Worm (Caenorhabditis elegans) whole organism, L2 larva: ENCODE measurements around the gene sca-1.

Experiments used
- C34F6.9 ChIP-seq: fragments of 150-350 bp; optimal IDR thresholded peaks from 2 replicates; lab custom pipeline; 2014; ENCODE audit warnings: missing biosample characterization, missing genetic modification characterization
- F13H6.1 ChIP-seq: sonication (generic microtip); optimal IDR thresholded peaks from 2 replicates; lab custom pipeline; 2016; ENCODE audit warnings: missing genetic modification characterization, missing compliant biosample characterization
- R02D3.7 ChIP-seq: fragments of 150-350 bp; optimal IDR thresholded peaks from 2 replicates; lab custom pipeline; 2014; ENCODE audit warnings: missing biosample characterization, missing genetic modification characterization
- Y55F3AM.14 ChIP-seq: fragments of 200-800 bp; sonication (Bioruptor generic); optimal IDR thresholded peaks from 2 replicates; lab custom pipeline; 2018; ENCODE audit warnings: mild to moderate bottlenecking, missing genetic modification characterization, missing compliant biosample characterization
- ZK546.5 ChIP-seq: sonication (generic microtip); optimal IDR thresholded peaks from 2 replicates; lab custom pipeline; 2017; ENCODE audit warnings: missing biosample characterization, missing genetic modification characterization
- alr-1 ChIP-seq: fragments of 150-350 bp; optimal IDR thresholded peaks from 2 replicates; lab custom pipeline; 2014; ENCODE audit warnings: missing biosample characterization, missing genetic modification characterization
- aly-2 ChIP-seq: fragments of 150-350 bp; optimal IDR thresholded peaks from 2 replicates; lab custom pipeline; 2014; ENCODE audit warnings: missing biosample characterization, missing genetic modification characterization
- ama-1 ChIP-seq: fragments of 150-350 bp; optimal IDR thresholded peaks from 2 replicates; lab custom pipeline; 2018; ENCODE audit warnings: inconsistent platforms
- blmp-1 ChIP-seq: sonication (generic microtip); optimal IDR thresholded peaks from 2 replicates; lab custom pipeline; 2017; ENCODE audit warnings: missing genetic modification characterization, mild to moderate bottlenecking, missing compliant biosample characterization, antibody characterized with exemption, moderate library complexity; ENCODE audit not compliant: insufficient read depth
- ceh-16 ChIP-seq: fragments of 150-350 bp; optimal IDR thresholded peaks from 2 replicates; lab custom pipeline; 2014; ENCODE audit warnings: missing biosample characterization, missing genetic modification characterization
- ceh-82 ChIP-seq: fragments of 150-350 bp; optimal IDR thresholded peaks from 2 replicates; lab custom pipeline; 2014; ENCODE audit warnings: missing biosample characterization, missing genetic modification characterization
- crh-2 ChIP-seq: sonication (generic microtip); optimal IDR thresholded peaks from 2 replicates; lab custom pipeline; 2017; ENCODE audit warnings: missing biosample characterization, missing genetic modification characterization
- dmd-4 ChIP-seq: sonication (generic microtip); optimal IDR thresholded peaks from 2 replicates; lab custom pipeline; 2017; ENCODE audit warnings: missing biosample characterization, missing genetic modification characterization
- egl-27 ChIP-seq: sonication (generic microtip); optimal IDR thresholded peaks from 3 replicates; lab custom pipeline; 2017; ENCODE audit warnings: missing biosample characterization, missing genetic modification reagents, missing genetic modification characterization
- elt-1 ChIP-seq: fragments of 150-350 bp; optimal IDR thresholded peaks from 2 replicates; lab custom pipeline; 2014; ENCODE audit warnings: missing biosample characterization, missing genetic modification characterization
- elt-3 ChIP-seq: sonication (generic microtip); optimal IDR thresholded peaks from 2 replicates; lab custom pipeline; 2017; ENCODE audit warnings: missing biosample characterization, missing genetic modification characterization
- fos-1 ChIP-seq: fragments of 150-350 bp; optimal IDR thresholded peaks from 2 replicates; lab custom pipeline; 2014; ENCODE audit warnings: missing biosample characterization, missing genetic modification characterization
- gmeb-1 ChIP-seq: fragments of 150-350 bp; optimal IDR thresholded peaks from 2 replicates; lab custom pipeline; 2014; ENCODE audit warnings: missing biosample characterization, missing genetic modification characterization
- lin-11 ChIP-seq: fragments of 150-350 bp; sonication (generic microtip); optimal IDR thresholded peaks from 2 replicates; lab custom pipeline; 2014; ENCODE audit warnings: missing biosample characterization, missing genetic modification characterization, inconsistent platforms, mixed read lengths
- lin-13 ChIP-seq: fragments of 150-350 bp; optimal IDR thresholded peaks from 2 replicates; lab custom pipeline; 2014; ENCODE audit warnings: missing biosample characterization, missing genetic modification reagents, missing genetic modification characterization
- lin-39 ChIP-seq: fragments of 150-350 bp; optimal IDR thresholded peaks from 2 replicates; lab custom pipeline; 2014; ENCODE audit warnings: missing biosample characterization, missing genetic modification reagents, missing genetic modification characterization
- lsy-2 ChIP-seq, 2 experiments: fragments of 150-350 bp in 1 of 2; sonication (generic microtip) in 1 of 2; optimal IDR thresholded peaks; 2 replicates each; lab custom pipeline; 2014 to 2017; ENCODE audit warnings: missing biosample characterization in 2 of 2, missing genetic modification characterization in 2 of 2
- mab-5 ChIP-seq: fragments of 150-350 bp; optimal IDR thresholded peaks from 2 replicates; lab custom pipeline; 2014; ENCODE audit warnings: missing biosample characterization, missing genetic modification characterization
- mbf-1 ChIP-seq: sonication (generic microtip); optimal IDR thresholded peaks from 2 replicates; lab custom pipeline; 2017; ENCODE audit warnings: missing biosample characterization, missing genetic modification characterization
- mdl-1 ChIP-seq, 2 experiments: fragments of 150-350 bp in 1 of 2; sonication (generic microtip) in 1 of 2; optimal IDR thresholded peaks; 2 replicates each; lab custom pipeline; 2017; ENCODE audit warnings: missing biosample characterization in 2 of 2, missing genetic modification characterization in 2 of 2
- nhr-10 ChIP-seq: sonication (generic microtip); optimal IDR thresholded peaks from 2 replicates; lab custom pipeline; 2017; ENCODE audit warnings: missing biosample characterization, missing genetic modification characterization
- nhr-11 ChIP-seq: fragments of 150-350 bp; optimal IDR thresholded peaks from 2 replicates; lab custom pipeline; 2014; ENCODE audit warnings: missing biosample characterization, missing genetic modification characterization
- nhr-12 ChIP-seq: fragments of 150-350 bp; optimal IDR thresholded peaks from 2 replicates; lab custom pipeline; 2014; ENCODE audit warnings: missing biosample characterization, missing genetic modification characterization
- nhr-129 ChIP-seq: fragments of 150-350 bp; optimal IDR thresholded peaks from 2 replicates; lab custom pipeline; 2014; ENCODE audit warnings: missing biosample characterization, missing genetic modification characterization
- nhr-21 ChIP-seq: fragments of 150-350 bp; optimal IDR thresholded peaks from 2 replicates; lab custom pipeline; 2014; ENCODE audit warnings: missing biosample characterization, missing genetic modification characterization
- nhr-23 ChIP-seq: fragments of 150-350 bp; optimal IDR thresholded peaks from 2 replicates; lab custom pipeline; 2014; ENCODE audit warnings: missing biosample characterization, missing genetic modification reagents, missing genetic modification characterization
- nhr-237 ChIP-seq: fragments of 150-350 bp; optimal IDR thresholded peaks from 2 replicates; lab custom pipeline; 2014; ENCODE audit warnings: missing biosample characterization, missing genetic modification characterization
- nhr-25 ChIP-seq: fragments of 150-350 bp; sonication (generic microtip); optimal IDR thresholded peaks from 3 replicates; lab custom pipeline; 2014; ENCODE audit warnings: missing biosample characterization, missing genetic modification characterization
- nhr-6 ChIP-seq: fragments of 150-350 bp; optimal IDR thresholded peaks from 2 replicates; lab custom pipeline; 2014; ENCODE audit warnings: missing biosample characterization, missing genetic modification characterization
- nhr-77 ChIP-seq: fragments of 150-350 bp; optimal IDR thresholded peaks from 2 replicates; lab custom pipeline; 2014; ENCODE audit warnings: missing biosample characterization, missing genetic modification characterization
- peb-1 ChIP-seq: fragments of 150-350 bp; optimal IDR thresholded peaks from 2 replicates; lab custom pipeline; 2014; ENCODE audit warnings: missing biosample characterization, missing genetic modification characterization
- sem-4 ChIP-seq: fragments of 150-350 bp; optimal IDR thresholded peaks from 2 replicates; lab custom pipeline; 2014; ENCODE audit warnings: missing biosample characterization, missing genetic modification reagents, missing genetic modification characterization
- skn-1 ChIP-seq: sonication (generic microtip); optimal IDR thresholded peaks from 2 replicates; lab custom pipeline; 2017; ENCODE audit warnings: missing biosample characterization, missing genetic modification characterization
- sma-3 ChIP-seq: sonication (generic microtip); optimal IDR thresholded peaks from 2 replicates; lab custom pipeline; 2016; ENCODE audit warnings: missing genetic modification reagents, missing genetic modification characterization, missing compliant biosample characterization
- sma-9 ChIP-seq, 2 experiments: fragments of 150-350 bp in 1 of 2; sonication (generic microtip) in 1 of 2; optimal IDR thresholded peaks; 2 replicates each; lab custom pipeline; 2014 to 2016; ENCODE audit warnings: missing genetic modification characterization in 2 of 2, mild to moderate bottlenecking in 1 of 2, missing biosample characterization in 1 of 2, missing compliant biosample characterization in 1 of 2, missing genetic modification reagents in 1 of 2, moderate library complexity in 1 of 2
- snpc-4 ChIP-seq: fragments of 150-350 bp; optimal IDR thresholded peaks from 2 replicates; lab custom pipeline; 2014; ENCODE audit warnings: missing biosample characterization, missing genetic modification characterization
- unc-39 ChIP-seq: fragments of 150-350 bp; optimal IDR thresholded peaks from 2 replicates; lab custom pipeline; 2014; ENCODE audit warnings: missing biosample characterization, missing genetic modification characterization
- unc-55 ChIP-seq: fragments of 150-350 bp; sonication (generic microtip); optimal IDR thresholded peaks from 3 replicates; lab custom pipeline; 2014; ENCODE audit warnings: missing biosample characterization, missing genetic modification reagents, missing genetic modification characterization
- unc-62 ChIP-seq: fragments of 150-350 bp; optimal IDR thresholded peaks from 2 replicates; lab custom pipeline; 2014; ENCODE audit warnings: missing biosample characterization, missing genetic modification reagents, missing genetic modification characterization
- zag-1 ChIP-seq: fragments of 150-350 bp; optimal IDR thresholded peaks from 2 replicates; lab custom pipeline; 2014; ENCODE audit warnings: missing biosample characterization, missing genetic modification characterization
- ztf-1 ChIP-seq: fragments of 200-800 bp; sonication (Bioruptor generic); conservative IDR thresholded peaks from 2 replicates; pipeline ENCODE4 v1.3.6; 2022; ENCODE audit warnings: missing genetic modification characterization, missing compliant biosample characterization
- ztf-11 ChIP-seq: sonication (generic microtip); optimal IDR thresholded peaks from 2 replicates; lab custom pipeline; 2017; ENCODE audit warnings: missing biosample characterization, missing genetic modification characterization
- ztf-4 ChIP-seq: fragments of 150-350 bp; optimal IDR thresholded peaks from 2 replicates; lab custom pipeline; 2014; ENCODE audit warnings: missing biosample characterization, missing genetic modification characterization

The sca-1 gene

ce11 chrIII:10818364-10818763 lies 1.7 kb upstream of the sca-1 start:
- peak; percentile 59 for TF ChIP-seq F13H6.1 (tag; lab: Kevin White, UChicago)
- TF ChIP-seq elt-3 (tag; lab: Kevin White, UChicago) = no peak
- peak; percentile 71 for TF ChIP-seq crh-2 (tag; lab: Kevin White, UChicago)
- no peak for TF ChIP-seq skn-1 (tag; lab: Kevin White, UChicago)
- TF ChIP-seq mbf-1 (tag; lab: Kevin White, UChicago) = no peak
- no peak for TF ChIP-seq R02D3.7 (tag; lab: Kevin White, UChicago)
- TF ChIP-seq Y55F3AM.14 (GFP tag; lab: Kevin White, UChicago) = peak; percentile 4
- no peak for TF ChIP-seq ztf-4
- TF ChIP-seq lsy-2 (tag; optimal IDR thresholded peaks at IDR 0.05; lab: Kevin White, UChicago) = peak in 1 of 2 experiments; percentile 64
- TF ChIP-seq nhr-237 = no peak
- no peak for TF ChIP-seq peb-1
- TF ChIP-seq ZK546.5 = no peak
- no peak for TF ChIP-seq ztf-1 (GFP tag; lab: Robert Waterston, UW)
- peak; percentile 83 for TF ChIP-seq blmp-1 (tag; lab: Kevin White, UChicago)
- no peak for TF ChIP-seq nhr-21 (tag; lab: Kevin White, UChicago)
- peak; percentile 78 for TF ChIP-seq unc-55 (GFP tag; lab: Kevin White, UChicago)
- TF ChIP-seq fos-1 (tag; lab: Kevin White, UChicago) = peak; percentile 77
- no peak for TF ChIP-seq aly-2 (tag; lab: Kevin White, UChicago)
- TF ChIP-seq nhr-25 = peak; percentile 64
- TF ChIP-seq ama-1 (lab: Kevin White, UChicago) = no peak
- no peak for TF ChIP-seq ceh-16 (tag; lab: Kevin White, UChicago)
- no peak for TF ChIP-seq nhr-6 (tag; lab: Kevin White, UChicago)
- no peak for TF ChIP-seq nhr-11 (tag; lab: Kevin White, UChicago)
- TF ChIP-seq sma-9 (GFP tag; optimal IDR thresholded peaks at IDR 0.05; lab: Kevin White, UChicago) = peak; percentile 29
- no peak for TF ChIP-seq sma-9 (tag; optimal IDR thresholded peaks at IDR 0.05; lab: Kevin White, UChicago)
- TF ChIP-seq nhr-10 (tag; lab: Kevin White, UChicago) = no peak
- no peak for TF ChIP-seq snpc-4
- peak; percentile 33 for TF ChIP-seq gmeb-1
- peak; percentile 15 for TF ChIP-seq sem-4
- TF ChIP-seq lin-39 (tag; lab: Kevin White, UChicago) = no peak
- TF ChIP-seq ztf-11 (tag; lab: Kevin White, UChicago) = no peak
- peak; percentile 0 for TF ChIP-seq zag-1 (tag; lab: Kevin White, UChicago)
- peak; percentile 56 for TF ChIP-seq lin-13 (GFP tag; lab: Kevin White, UChicago)
- no peak for TF ChIP-seq unc-62 (GFP tag; lab: Kevin White, UChicago)
- peak; percentile 72 for TF ChIP-seq C34F6.9 (tag; lab: Kevin White, UChicago)
- TF ChIP-seq egl-27 (tag; lab: Kevin White, UChicago) = peak; percentile 42
- TF ChIP-seq mdl-1 (tag; optimal IDR thresholded peaks at IDR 0.05; lab: Kevin White, UChicago) = no peak
- no peak for TF ChIP-seq dmd-4 (tag; lab: Kevin White, UChicago)
- TF ChIP-seq nhr-77 = no peak
- TF ChIP-seq elt-1 = no peak
- no peak for TF ChIP-seq nhr-12 (tag; lab: Kevin White, UChicago)
- TF ChIP-seq nhr-23 (tag; lab: Kevin White, UChicago) = no peak
- no peak for TF ChIP-seq ceh-82 (tag; lab: Kevin White, UChicago)
- no peak for TF ChIP-seq unc-39 (tag; lab: Kevin White, UChicago)
- TF ChIP-seq mab-5 (tag; lab: Kevin White, UChicago) = no peak
- TF ChIP-seq alr-1 (tag; lab: Kevin White, UChicago) = no peak
- TF ChIP-seq sma-3 (GFP tag; lab: Kevin White, UChicago) = peak; percentile 58
- no peak for TF ChIP-seq lin-11
- TF ChIP-seq nhr-129 (tag; lab: Kevin White, UChicago) = peak; percentile 72
- TF ChIP-seq, all 48 proteins: peak for 17
